Worm (Caenorhabditis elegans): ENCODE results near the gene C07A9.5.

The C07A9.5 gene

DNA sequence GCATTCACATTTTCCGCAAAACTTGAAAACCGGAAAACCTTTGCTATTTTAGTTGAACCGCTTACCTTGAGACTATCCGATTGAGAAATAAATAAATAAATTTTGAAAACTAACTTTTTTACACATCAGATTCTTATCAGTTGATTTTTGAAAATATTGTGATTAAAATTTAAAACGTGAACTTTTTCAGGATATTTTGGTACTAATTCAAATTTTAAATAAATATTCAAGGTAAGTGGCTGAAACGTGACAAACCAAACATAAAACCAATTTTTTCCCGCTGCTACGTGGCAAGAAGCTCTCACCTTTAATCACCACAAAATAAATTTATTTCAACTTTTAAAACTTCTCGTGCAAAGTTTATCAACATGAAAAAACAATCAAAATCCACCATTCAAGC is 30.8 kb downstream of the C07A9.5 start, which contains the start of gene C15H7.3:
TSS of gene C15H7.3 (minus strand) at position 101 of the 400 bp plus-strand sequence.
- TF ChIP-seq atf-7 (tag; optimal IDR thresholded peaks at IDR 0.05): no peak
- no peak for TF ChIP-seq B0019.2 (GFP tag; conservative IDR thresholded peaks at IDR 0.05)
- no peak for TF ChIP-seq attf-5 (GFP tag; optimal IDR thresholded peaks at IDR 0.05)
- TF ChIP-seq egl-44 (GFP tag; IDR thresholded peaks at IDR 0.05): no peak
- no peak for TF ChIP-seq rec-8 (tag; optimal IDR thresholded peaks at IDR 0.05)

DNA sequence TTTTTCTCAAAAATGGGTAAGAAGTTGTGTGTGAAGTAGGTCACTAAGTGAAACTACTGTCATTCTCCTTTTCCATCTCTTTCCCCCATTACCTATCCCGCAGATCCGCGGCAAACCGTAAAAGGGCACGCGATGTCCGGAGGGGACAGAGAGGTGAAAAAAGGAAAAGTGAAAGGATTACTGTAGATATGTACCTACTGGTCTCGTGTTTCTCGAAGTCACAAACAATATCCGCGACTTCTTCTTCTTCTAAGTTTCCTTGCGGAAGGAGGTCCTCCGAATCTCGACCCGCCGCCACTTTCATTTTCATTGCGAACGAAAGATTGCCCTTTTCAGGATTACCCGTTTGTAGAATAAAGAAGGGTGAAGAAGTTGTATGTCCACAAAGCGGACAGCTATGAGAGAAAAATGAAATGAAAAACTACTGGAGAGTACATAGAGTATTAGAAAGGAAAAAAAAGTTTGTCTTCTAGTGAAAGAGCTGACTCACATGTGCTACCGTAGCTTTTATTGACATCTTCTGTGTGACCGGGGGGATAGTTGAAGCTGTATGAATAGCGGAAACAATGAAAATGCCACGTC is 36.1 kb downstream of the C07A9.5 start:
- TF ChIP-seq dox-1 (GFP tag; IDR thresholded peaks at IDR 0.05) (no peak), egl-18 (GFP tag; IDR thresholded peaks at IDR 0.05) (no peak), bed-1 (GFP tag; IDR thresholded peaks at IDR 0.05) (no peak)

DNA sequence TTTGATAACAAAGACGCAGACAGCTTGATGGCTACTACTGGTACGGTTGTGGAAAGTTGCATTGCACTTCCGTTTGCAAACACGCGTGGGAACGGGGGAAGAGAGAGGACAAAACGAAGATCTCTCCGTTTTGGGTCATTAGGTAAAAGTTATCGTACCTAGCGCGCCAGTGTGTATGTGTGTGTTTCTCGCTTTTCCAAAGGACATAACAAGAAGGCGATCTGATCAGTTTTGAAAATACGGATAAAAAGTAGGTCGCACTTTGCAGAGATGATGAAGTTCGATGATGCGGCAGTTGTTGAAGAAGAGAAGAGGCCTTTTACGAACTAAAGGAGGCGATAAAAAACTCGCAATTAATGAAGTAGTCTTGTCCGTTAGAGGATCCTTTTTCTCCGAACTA is 37.5 kb downstream of the C07A9.5 start:
- TF ChIP-seq attf-3 (GFP tag; conservative IDR thresholded peaks at IDR 0.05): no peak
- no peak for TF ChIP-seq pbrm-1 (GFP tag; IDR thresholded peaks at IDR 0.05)
- no peak for TF ChIP-seq C06A6.2 (GFP tag; conservative IDR thresholded peaks at IDR 0.05)
- no peak for TF ChIP-seq F10E7.11 (tag; optimal IDR thresholded peaks at IDR 0.05)
- TF ChIP-seq F39B2.1 (GFP tag; IDR thresholded peaks at IDR 0.05): no peak
- no peak for TF ChIP-seq B0336.3 (GFP tag; IDR thresholded peaks at IDR 0.05)
- TF ChIP-seq fkh-3 (tag; optimal IDR thresholded peaks at IDR 0.05): no peak
- no peak for TF ChIP-seq cebp-2 (GFP tag; IDR thresholded peaks at IDR 0.05)
- no peak for TF ChIP-seq ceh-91 (GFP tag; IDR thresholded peaks at IDR 0.05)
- no peak for TF ChIP-seq Y95B8A.8 (GFP tag; IDR thresholded peaks at IDR 0.05)
- TF ChIP-seq F52B5.7 (tag; optimal IDR thresholded peaks at IDR 0.05): no peak
- TF ChIP-seq lin-40 (tag; optimal IDR thresholded peaks at IDR 0.05): no peak

ce11 chrIII:9642110-9642509 is 40.5 kb downstream of the C07A9.5 start:
- no peak for TF ChIP-seq somi-1 (GFP tag; optimal IDR thresholded peaks at IDR 0.05)
- no peak for TF ChIP-seq nhr-80 (tag; optimal IDR thresholded peaks at IDR 0.05)
- no peak for TF ChIP-seq nhr-90 (tag; optimal IDR thresholded peaks at IDR 0.05)
- no peak for TF ChIP-seq ceh-91 (GFP tag; IDR thresholded peaks at IDR 0.05)
- 0 out of 2 replicates have a peak, but pooled peaks have one; percentile 44 for TF ChIP-seq zfh-2 (GFP tag; conservative IDR thresholded peaks at IDR 0.05)
- no peak for TF ChIP-seq ztf-28 (GFP tag; IDR thresholded peaks at IDR 0.05)
- no peak for TF ChIP-seq Y79H2A.3 (GFP tag; conservative IDR thresholded peaks at IDR 0.05)
- no peak for TF ChIP-seq rec-8 (tag; optimal IDR thresholded peaks at IDR 0.05)

- no peak for TF ChIP-seq lag-1 (GFP tag; IDR thresholded peaks at IDR 0.05)
- TF ChIP-seq zfh-2 (GFP tag; conservative IDR thresholded peaks at IDR 0.05): peak; percentile 85
- TF ChIP-seq snpc-1.3 (tag; optimal IDR thresholded peaks at IDR 0.05; ENCODE audit: insufficient read depth): no peak
- no peak for TF ChIP-seq rpc-1 (optimal IDR thresholded peaks at IDR 0.05)
- TF ChIP-seq rpc-1 (tag; optimal IDR thresholded peaks at IDR 0.05): no peak
- no peak for TF ChIP-seq hlh-12 (tag; optimal IDR thresholded peaks at IDR 0.05)
- TF ChIP-seq ztf-22 (GFP tag; optimal IDR thresholded peaks at IDR 0.05): no peak
- peak; percentile 38; the same call in 1 of the 2 replicates for TF ChIP-seq egrh-3 (GFP tag; IDR thresholded peaks at IDR 0.05)
- no peak for TF ChIP-seq ztf-3 (GFP tag; optimal IDR thresholded peaks at IDR 0.05)
- no peak for TF ChIP-seq C06A6.2 (GFP tag; conservative IDR thresholded peaks at IDR 0.05)
- TF ChIP-seq die-1 (tag; optimal IDR thresholded peaks at IDR 0.05): no peak
- TF ChIP-seq Y67H2A.10 (GFP tag; conservative IDR thresholded peaks at IDR 0.05): no peak
- no peak for TF ChIP-seq madf-3 (GFP tag; IDR thresholded peaks at IDR 0.05)
- TF ChIP-seq let-607 (tag; optimal IDR thresholded peaks at IDR 0.05): no peak
- no peak for TF ChIP-seq egl-18 (GFP tag; IDR thresholded peaks at IDR 0.05)
- TF ChIP-seq ceh-79 (tag; optimal IDR thresholded peaks at IDR 0.05): no peak
These were observed 43.2 kb downstream of the C07A9.5 start for ce11 chrIII:9639281-9640050.
